Worm (Caenorhabditis elegans): ENCODE measurements around the gene T10C6.7.

DNA sequence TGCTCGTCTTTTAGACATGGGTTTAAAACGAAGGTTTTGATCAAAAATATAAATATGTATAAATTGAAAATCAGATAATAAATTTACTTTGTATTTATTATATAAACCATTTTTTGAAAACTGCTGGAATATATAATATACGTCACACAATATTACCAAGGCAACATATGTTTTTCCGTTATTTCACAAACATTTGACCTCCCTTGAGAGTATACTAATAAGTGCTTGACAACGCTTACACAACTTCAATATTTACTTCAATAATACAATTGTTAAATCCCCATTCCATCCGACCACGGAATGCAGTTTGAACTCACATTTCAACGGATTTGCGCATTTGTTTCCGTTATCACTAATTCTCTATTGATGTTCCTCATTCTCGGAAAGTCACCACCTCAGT, 16.0 kb upstream of the T10C6.7 start, which contains the start of gene str-198:
- TF ChIP-seq hlh-30 (tag; optimal IDR thresholded peaks at IDR 0.05; ENCODE audit: insufficient read depth) (no peak), tbx-2 (tag; optimal IDR thresholded peaks at IDR 0.05) (no peak), hlh-6 (tag; optimal IDR thresholded peaks at IDR 0.05) (no peak), nfya-1 (tag; optimal IDR thresholded peaks at IDR 0.05) (no peak), fkh-10 (GFP tag; optimal IDR thresholded peaks at IDR 0.05) (no peak), gmeb-2 (tag; optimal IDR thresholded peaks at IDR 0.05) (no peak), nhr-11 (tag; optimal IDR thresholded peaks at IDR 0.05) (no peak), ceh-19 (GFP tag; optimal IDR thresholded peaks at IDR 0.05) (no peak), unc-55 (GFP tag; optimal IDR thresholded peaks at IDR 0.05) (no peak), ama-1 (optimal IDR thresholded peaks at IDR 0.05) (no peak)

Measured in whole organism, late embryonic.